Fruit fly (Drosophila melanogaster): ENCODE data around the gene Uch-L5.
A peak's percentile ranks its signal among the peaks of the same experiment; 100 is the strongest.

Gene Uch-L5

DNA sequence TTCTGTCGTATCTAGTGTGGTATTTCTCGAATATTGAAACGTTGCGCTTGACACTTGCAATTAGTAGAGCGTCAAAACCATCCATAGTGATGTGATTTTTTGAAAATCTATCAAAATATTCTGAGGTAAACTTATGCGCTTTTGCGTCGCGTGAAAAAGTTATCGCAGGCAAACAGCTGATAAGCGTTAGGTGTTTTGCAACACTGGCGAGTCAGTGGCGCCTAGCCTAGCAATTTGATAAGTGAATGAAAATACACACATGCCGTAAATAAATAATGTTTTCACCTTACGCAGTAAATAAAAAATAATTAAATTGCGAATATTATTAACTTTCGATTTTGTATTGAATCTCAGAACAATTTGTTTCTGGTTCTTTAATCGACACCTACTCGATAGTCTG, 41.5 kb downstream of the Uch-L5 start, which contains the start of gene CG42526 (continued):
- peak; percentile 79 for TF ChIP-seq Dp (GFP tag; optimal IDR thresholded peaks at IDR 0.05)
- no peak for TF ChIP-seq kah (GFP tag; optimal IDR thresholded peaks at IDR 0.05)
- TF ChIP-seq tin (GFP tag; optimal IDR thresholded peaks at IDR 0.05): peak; percentile 7
- TF ChIP-seq gsb-n (tag; optimal IDR thresholded peaks at IDR 0.05): peak; percentile 27
- no peak for TF ChIP-seq CG17802 (tag; optimal IDR thresholded peaks at IDR 0.05)
- no peak for TF ChIP-seq ac (GFP tag; optimal IDR thresholded peaks at IDR 0.05)
- no peak for TF ChIP-seq CG17912 (GFP tag; optimal IDR thresholded peaks at IDR 0.05)
- no peak for TF ChIP-seq abd-A (tag; optimal IDR thresholded peaks at IDR 0.05)
- TF ChIP-seq D19B (GFP tag; optimal IDR thresholded peaks at IDR 0.05): no peak
- no peak; the same call in 2 of the 3 replicates for TF ChIP-seq CG34422 (GFP tag; IDR thresholded peaks at IDR 0.05)
- TF ChIP-seq H15 (GFP tag; IDR thresholded peaks at IDR 0.05): no peak
- no peak for TF ChIP-seq CG6813 (GFP tag; optimal IDR thresholded peaks at IDR 0.05)
- peak; percentile 19 for TF ChIP-seq ewg (GFP tag; optimal IDR thresholded peaks at IDR 0.05)
- TF ChIP-seq fd3F (GFP tag; optimal IDR thresholded peaks at IDR 0.05): no peak
- TF ChIP-seq CG7556 (GFP tag; optimal IDR thresholded peaks at IDR 0.05): peak; percentile 57
- TF ChIP-seq CG11398 (GFP tag; optimal IDR thresholded peaks at IDR 0.05): no peak
- TF ChIP-seq Aef1 (GFP tag; IDR thresholded peaks at IDR 0.05): no peak
- no peak for TF ChIP-seq CG14050 (GFP tag; IDR thresholded peaks at IDR 0.05)
- no peak for TF ChIP-seq Meics (GFP tag; optimal IDR thresholded peaks at IDR 0.05)
- TF ChIP-seq CG18476 (GFP tag; optimal IDR thresholded peaks at IDR 0.05): no peak
- peak; percentile 17 for TF ChIP-seq CG9727 (GFP tag; optimal IDR thresholded peaks at IDR 0.05)
- peak; percentile 36 for TF ChIP-seq sd (tag; optimal IDR thresholded peaks at IDR 0.05)
- peak; percentile 34 for TF ChIP-seq Ets97D (GFP tag; optimal IDR thresholded peaks at IDR 0.05)
- no peak for TF ChIP-seq CG33557 (GFP tag; optimal IDR thresholded peaks at IDR 0.05)
- no peak for TF ChIP-seq CG7745 (tag; optimal IDR thresholded peaks at IDR 0.05)
- no peak for TF ChIP-seq Hr3 (GFP tag; optimal IDR thresholded peaks at IDR 0.05)
- no peak for TF ChIP-seq CG31365 (tag; optimal IDR thresholded peaks at IDR 0.05)
- TF ChIP-seq vfl (GFP tag; optimal IDR thresholded peaks at IDR 0.05): peak; percentile 61
- TF ChIP-seq Lhr (GFP tag; optimal IDR thresholded peaks at IDR 0.05): no peak
- peak; percentile 34 for TF ChIP-seq dm (GFP tag; optimal IDR thresholded peaks at IDR 0.05)
- TF ChIP-seq Kr (GFP tag; optimal IDR thresholded peaks at IDR 0.05): no peak
- TF ChIP-seq CG15696 (tag; optimal IDR thresholded peaks at IDR 0.05): no peak
- TF ChIP-seq tup (GFP tag; optimal IDR thresholded peaks at IDR 0.05): no peak
- TF ChIP-seq CG10565 (GFP tag; optimal IDR thresholded peaks at IDR 0.05): no peak
- no peak for TF ChIP-seq repo (GFP tag; optimal IDR thresholded peaks at IDR 0.05)
- TF ChIP-seq seq (GFP tag; IDR thresholded peaks at IDR 0.05): 0 out of 2 replicates have a peak, but pooled peaks have one; percentile 12
- no peak for TF ChIP-seq Hr78 (GFP tag; optimal IDR thresholded peaks at IDR 0.05)
- peak; percentile 51 for TF ChIP-seq vvl (GFP tag; IDR thresholded peaks at IDR 0.05)
- no peak for TF ChIP-seq CG10274 (GFP tag; optimal IDR thresholded peaks at IDR 0.05)
- no peak for TF ChIP-seq CG16815 (GFP tag; optimal IDR thresholded peaks at IDR 0.05)
- peak; percentile 44; the same call in 1 of the 2 replicates for TF ChIP-seq CG32532 (GFP tag; IDR thresholded peaks at IDR 0.05)
- no peak for TF ChIP-seq Fer2 (tag; optimal IDR thresholded peaks at IDR 0.05)
- TF ChIP-seq tio (GFP tag; optimal IDR thresholded peaks at IDR 0.05): no peak
- TF ChIP-seq Hsf (GFP tag; optimal IDR thresholded peaks at IDR 0.05): peak; percentile 63
- peak; percentile 70 for TF ChIP-seq ci (GFP tag; IDR thresholded peaks at IDR 0.05)
- peak; percentile 59 for TF ChIP-seq sob (GFP tag; IDR thresholded peaks at IDR 0.05)
- no peak for TF ChIP-seq CG32772 (GFP tag; IDR thresholded peaks at IDR 0.05)
- no peak for TF ChIP-seq CHES-1-like (GFP tag; optimal IDR thresholded peaks at IDR 0.05)
- no peak for TF ChIP-seq lmd (GFP tag; IDR thresholded peaks at IDR 0.05)
- 0 out of 3 replicates have a peak, but pooled peaks have one; percentile 22 for TF ChIP-seq so (GFP tag; IDR thresholded peaks at IDR 0.05)
- no peak for TF ChIP-seq CG5953 (GFP tag; IDR thresholded peaks at IDR 0.05)
